Fruit fly (Drosophila melanogaster) whole organism, pupa: ENCODE results near the gene elm.

Source experiments
- CG12605 ChIP-seq: fragments of 200-800 bp; sonication (Bioruptor generic); IDR thresholded peaks from 2 replicates; pipeline ENCODE4 v1.3.6; 2022; ENCODE audit warnings: missing biosample characterization, missing genetic modification characterization
- CG17806 ChIP-seq: fragments of 200-800 bp; sonication (Bioruptor generic); optimal IDR thresholded peaks from 2 replicates; lab custom pipeline; 2018; ENCODE audit warnings: missing biosample characterization, mild to moderate bottlenecking, missing genetic modification characterization, moderate library complexity
- CG34367 ChIP-seq: fragments of 200-800 bp; sonication (Bioruptor generic); optimal IDR thresholded peaks from 2 replicates; lab custom pipeline; 2018; ENCODE audit warnings: missing biosample characterization, mild to moderate bottlenecking, missing genetic modification characterization
- CG8301 ChIP-seq: fragments of 200-800 bp; sonication (Bioruptor generic); optimal IDR thresholded peaks from 2 replicates; lab custom pipeline; 2018; ENCODE audit warnings: missing biosample characterization, mild to moderate bottlenecking, missing genetic modification characterization
- CG9948 ChIP-seq: fragments of 200-800 bp; sonication (Bioruptor generic); optimal IDR thresholded peaks from 2 replicates; lab custom pipeline; 2018; ENCODE audit warnings: missing biosample characterization, mild to moderate bottlenecking, missing genetic modification characterization, moderate library complexity
- EcR ChIP-seq: fragments of 200-800 bp; sonication (Bioruptor generic); optimal IDR thresholded peaks from 3 replicates; lab custom pipeline; 2019; ENCODE audit warnings: missing biosample characterization, missing genetic modification characterization, mild to moderate bottlenecking, moderate library complexity, missing genetic modification reagents
- Pif1A ChIP-seq: fragments of 200-800 bp; sonication (Bioruptor generic); optimal IDR thresholded peaks from 3 replicates; lab custom pipeline; 2016; ENCODE audit warnings: missing biosample characterization, missing genetic modification characterization
- Pif1B ChIP-seq: fragments of 200-800 bp; sonication (Bioruptor generic); optimal IDR thresholded peaks from 3 replicates; lab custom pipeline; 2016; ENCODE audit warnings: missing biosample characterization, missing genetic modification characterization
- gl ChIP-seq: fragments of 200-800 bp; sonication (Bioruptor generic); optimal IDR thresholded peaks from 2 replicates; lab custom pipeline; 2018; ENCODE audit warnings: missing biosample characterization, mild to moderate bottlenecking, missing genetic modification characterization

- TF ChIP-seq Pif1A (GFP tag; lab: Kevin White, UChicago) (no peak), CG12605 (GFP tag; lab: Robert Waterston, UW) (no peak), CG9948 (tag; lab: Kevin White, UChicago) (no peak), Pif1B (GFP tag; lab: Kevin White, UChicago) (no peak), CG17806 (tag; lab: Kevin White, UChicago) (no peak), EcR (GFP tag; lab: Kevin White, UChicago) (no peak), CG34367 (no peak), CG8301 (tag; lab: Kevin White, UChicago) (no peak), gl (tag; lab: Kevin White, UChicago) (no peak)
Measured at dm6 chr3R:5613114-5613443, 41.6 kb downstream of the elm start, which contains the start of gene Atu.
